Worm (Caenorhabditis elegans): ENCODE measurements around the gene K01A6.6.

Gene K01A6.6

DNA sequence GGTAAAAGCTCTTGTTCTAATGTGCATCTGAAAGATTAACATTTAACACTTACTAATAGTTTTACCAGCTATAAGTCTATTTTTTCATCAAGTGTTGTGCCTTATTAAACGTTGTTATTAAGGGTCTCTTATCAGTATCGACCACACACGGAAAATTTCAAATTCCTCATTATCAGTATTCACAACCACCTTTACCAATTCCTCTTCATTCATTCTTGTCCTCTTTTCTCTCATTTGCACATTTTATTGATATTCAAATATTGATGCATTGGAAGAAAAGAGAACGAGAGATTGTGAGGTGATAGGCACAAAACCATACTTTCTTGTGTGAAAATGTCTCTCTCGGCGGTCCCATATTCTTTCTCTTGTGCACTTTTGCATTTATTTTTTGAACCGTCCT, 13.2 kb upstream of the K01A6.6 start:
- no peak for TF ChIP-seq flt-1 (GFP tag; IDR thresholded peaks at IDR 0.05)
- no peak for TF ChIP-seq ztf-29 (GFP tag; IDR thresholded peaks at IDR 0.05)
- no peak for TF ChIP-seq tab-1 (GFP tag; IDR thresholded peaks at IDR 0.05)
- TF ChIP-seq klf-2 (GFP tag; conservative IDR thresholded peaks at IDR 0.05): no peak

DNA sequence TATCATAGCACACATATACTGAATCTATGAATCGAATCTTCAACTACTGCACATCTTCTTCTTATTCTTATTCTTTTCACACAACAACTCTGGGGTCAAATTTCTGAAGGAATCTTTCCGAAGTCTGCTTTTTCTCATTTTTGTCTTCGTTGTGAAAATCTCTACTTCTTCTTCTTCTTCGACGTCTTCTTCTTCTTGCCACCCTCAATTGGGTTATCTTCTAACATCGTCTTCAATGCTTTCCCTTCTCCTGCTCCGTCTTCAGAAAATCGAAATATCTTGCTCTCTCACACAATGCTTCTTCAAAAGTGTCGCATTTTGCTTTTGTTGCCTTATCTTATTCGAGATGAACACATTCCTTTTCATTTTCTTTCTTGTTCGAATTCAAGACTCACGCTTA, 11.9 kb upstream of the K01A6.6 start:
- TF ChIP-seq ztf-23 (GFP tag; IDR thresholded peaks at IDR 0.05): no peak
- TF ChIP-seq tab-1 (GFP tag; IDR thresholded peaks at IDR 0.05): no peak
- TF ChIP-seq klf-2 (GFP tag; conservative IDR thresholded peaks at IDR 0.05): no peak
- no peak for TF ChIP-seq ztf-29 (GFP tag; IDR thresholded peaks at IDR 0.05)
- TF ChIP-seq flt-1 (GFP tag; IDR thresholded peaks at IDR 0.05): no peak
- no peak for TF ChIP-seq cog-1 (tag; optimal IDR thresholded peaks at IDR 0.05)
- no peak for TF ChIP-seq T22C8.4 (GFP tag; IDR thresholded peaks at IDR 0.05)
- TF ChIP-seq med-1 (GFP tag; optimal IDR thresholded peaks at IDR 0.05; ENCODE audit: insufficient read depth): no peak
- TF ChIP-seq ref-1 (GFP tag; conservative IDR thresholded peaks at IDR 0.05): no peak

DNA sequence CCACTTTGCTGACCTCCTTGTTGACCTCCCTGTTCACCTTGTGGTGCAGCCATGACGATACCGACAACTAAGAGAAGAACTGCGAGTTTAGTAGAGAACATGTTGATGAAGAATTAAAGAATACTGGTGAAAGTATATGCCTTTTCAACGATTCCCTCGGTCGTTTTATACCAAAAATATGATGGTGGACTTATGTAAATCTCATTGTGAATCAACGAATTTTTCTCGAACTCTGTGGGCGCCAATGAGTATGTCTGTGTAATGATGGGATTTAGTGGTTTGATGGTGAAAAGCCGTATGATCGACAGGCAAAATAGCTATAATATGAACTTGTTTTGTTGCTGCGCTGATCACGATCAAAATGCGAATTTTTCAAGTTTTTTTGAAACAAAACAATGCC, 2.1 kb downstream of the K01A6.6 start, which contains the start of gene K01A6.8:
TSS of gene K01A6.8 (minus strand) at position 101 of the 400 bp plus-strand sequence.
- TF ChIP-seq med-1 (GFP tag; optimal IDR thresholded peaks at IDR 0.05; ENCODE audit: insufficient read depth) (no peak), klf-2 (GFP tag; conservative IDR thresholded peaks at IDR 0.05) (no peak), flt-1 (GFP tag; IDR thresholded peaks at IDR 0.05) (no peak), ztf-23 (GFP tag; IDR thresholded peaks at IDR 0.05) (no peak), tab-1 (GFP tag; IDR thresholded peaks at IDR 0.05) (no peak), ref-1 (GFP tag; conservative IDR thresholded peaks at IDR 0.05) (no peak), T22C8.4 (GFP tag; IDR thresholded peaks at IDR 0.05) (no peak), cog-1 (tag; optimal IDR thresholded peaks at IDR 0.05) (no peak), ztf-29 (GFP tag; IDR thresholded peaks at IDR 0.05) (no peak)

DNA sequence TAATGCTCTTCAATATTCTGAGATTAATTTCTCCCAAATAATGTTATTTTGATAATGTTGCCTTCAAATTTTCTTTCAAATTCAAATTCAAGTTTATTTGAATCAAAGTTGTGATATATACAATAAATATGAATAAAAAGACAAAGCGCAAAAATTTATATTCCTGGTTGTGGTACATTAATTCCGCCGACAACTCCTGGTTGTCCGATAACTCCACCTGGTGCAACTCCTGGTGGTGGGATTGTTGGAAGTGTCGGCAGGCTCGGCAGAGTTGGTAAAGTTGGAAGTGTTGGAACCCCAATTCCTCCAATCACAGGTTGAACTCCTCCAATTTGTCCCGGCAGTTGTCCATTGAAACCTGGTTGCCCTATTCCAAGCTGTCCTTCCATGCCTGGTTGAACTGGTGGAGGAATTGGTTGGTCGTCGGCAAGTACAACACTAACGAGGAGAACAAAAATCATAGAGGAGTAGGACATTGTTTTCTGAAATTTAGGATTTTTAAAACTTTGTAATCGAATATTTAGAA, 3.0 kb downstream of the K01A6.6 start, which contains the start of gene K01A6.7:
TSS of gene K01A6.7 (minus strand) at position 476 of the 526 bp plus-strand sequence.
- no peak for TF ChIP-seq med-1 (GFP tag; optimal IDR thresholded peaks at IDR 0.05; ENCODE audit: insufficient read depth)
- no peak for TF ChIP-seq ztf-23 (GFP tag; IDR thresholded peaks at IDR 0.05)
- no peak for TF ChIP-seq flt-1 (GFP tag; IDR thresholded peaks at IDR 0.05)
- TF ChIP-seq T22C8.4 (GFP tag; IDR thresholded peaks at IDR 0.05): no peak
- no peak for TF ChIP-seq tab-1 (GFP tag; IDR thresholded peaks at IDR 0.05)
- no peak for TF ChIP-seq ztf-29 (GFP tag; IDR thresholded peaks at IDR 0.05)
- no peak for TF ChIP-seq ref-1 (GFP tag; conservative IDR thresholded peaks at IDR 0.05)
- no peak for TF ChIP-seq klf-2 (GFP tag; conservative IDR thresholded peaks at IDR 0.05)
- no peak for TF ChIP-seq cog-1 (tag; optimal IDR thresholded peaks at IDR 0.05)

DNA sequence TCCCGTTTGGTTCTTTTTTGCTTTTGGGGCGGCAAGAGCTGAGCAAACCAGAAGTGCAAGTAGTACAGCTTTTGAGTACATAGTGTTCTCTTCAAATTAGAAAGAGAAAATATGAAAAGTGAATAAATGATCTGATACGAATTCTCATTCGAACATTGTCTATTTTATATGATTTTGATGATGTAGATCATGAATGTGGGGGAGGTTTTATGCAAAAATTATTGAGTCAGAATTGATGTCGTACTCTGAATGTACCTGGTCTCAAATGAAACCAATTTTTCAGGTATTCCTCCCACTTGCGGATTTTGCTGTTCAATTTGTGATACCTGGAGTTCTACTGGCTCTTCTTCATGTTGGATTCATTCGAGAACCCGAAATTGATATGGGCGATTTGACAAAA, 5.1 kb downstream of the K01A6.6 start, which contains the start of gene K01A6.4:
TSS of gene K01A6.4 (minus strand) at position 101 of the 400 bp plus-strand sequence.
- no peak for TF ChIP-seq ztf-29 (GFP tag; IDR thresholded peaks at IDR 0.05)
- TF ChIP-seq cog-1 (tag; optimal IDR thresholded peaks at IDR 0.05): no peak
- no peak for TF ChIP-seq med-1 (GFP tag; optimal IDR thresholded peaks at IDR 0.05; ENCODE audit: insufficient read depth)
- TF ChIP-seq ztf-23 (GFP tag; IDR thresholded peaks at IDR 0.05): no peak
- no peak for TF ChIP-seq flt-1 (GFP tag; IDR thresholded peaks at IDR 0.05)
- no peak for TF ChIP-seq tab-1 (GFP tag; IDR thresholded peaks at IDR 0.05)
- TF ChIP-seq klf-2 (GFP tag; conservative IDR thresholded peaks at IDR 0.05): no peak
- TF ChIP-seq T22C8.4 (GFP tag; IDR thresholded peaks at IDR 0.05): no peak
- no peak for TF ChIP-seq ref-1 (GFP tag; conservative IDR thresholded peaks at IDR 0.05)

DNA sequence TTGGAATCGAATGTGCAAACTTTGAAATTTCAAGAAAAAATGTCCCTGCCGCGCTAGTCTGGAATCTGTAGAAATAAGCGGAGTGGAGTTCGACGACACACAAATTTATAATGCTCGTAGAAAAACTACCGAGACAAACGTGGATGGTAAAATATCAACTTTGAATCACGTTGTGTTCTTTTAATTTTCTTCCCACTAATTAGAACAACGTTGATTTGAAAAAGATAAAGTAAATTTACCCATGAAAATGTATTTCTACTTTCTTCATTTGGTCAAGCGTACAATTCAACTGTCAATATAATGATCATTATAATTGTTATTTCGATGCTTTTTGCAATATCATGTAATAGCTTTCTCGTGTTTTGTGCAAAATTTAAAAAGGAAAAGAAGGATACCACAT, 7.3 kb downstream of the K01A6.6 start, which contains the start of gene K01A6.5:
TSS of gene K01A6.5 (plus strand) at position 301 of the 400 bp plus-strand sequence.
- TF ChIP-seq flt-1 (GFP tag; IDR thresholded peaks at IDR 0.05): no peak
- TF ChIP-seq ztf-29 (GFP tag; IDR thresholded peaks at IDR 0.05): no peak
- TF ChIP-seq klf-2 (GFP tag; conservative IDR thresholded peaks at IDR 0.05): no peak
- no peak for TF ChIP-seq med-1 (GFP tag; optimal IDR thresholded peaks at IDR 0.05; ENCODE audit: insufficient read depth)

DNA sequence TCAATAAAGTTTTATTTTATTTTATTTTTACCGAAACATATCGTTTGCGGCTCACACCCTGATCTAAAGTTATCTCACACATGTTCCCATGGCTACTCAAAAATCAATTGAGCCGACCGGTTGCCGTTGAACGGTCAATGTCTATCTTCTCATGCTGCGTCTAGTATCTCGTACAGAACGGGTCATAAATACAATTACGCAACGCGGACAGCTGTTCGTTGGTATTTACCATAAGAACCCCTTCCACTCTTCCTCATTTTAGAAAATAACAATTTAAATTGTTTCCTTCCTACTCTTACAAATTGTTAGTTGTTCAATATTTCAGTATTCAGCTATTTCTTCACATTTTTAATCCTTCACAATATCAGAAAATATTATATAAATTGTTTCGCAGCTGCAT, 8.7 kb downstream of the K01A6.6 start:
- TF ChIP-seq cog-1 (tag; optimal IDR thresholded peaks at IDR 0.05) (no peak), ztf-23 (GFP tag; IDR thresholded peaks at IDR 0.05) (no peak), flt-1 (GFP tag; IDR thresholded peaks at IDR 0.05) (no peak), ztf-29 (GFP tag; IDR thresholded peaks at IDR 0.05) (no peak), T22C8.4 (GFP tag; IDR thresholded peaks at IDR 0.05) (no peak), tab-1 (GFP tag; IDR thresholded peaks at IDR 0.05) (no peak), ref-1 (GFP tag; conservative IDR thresholded peaks at IDR 0.05) (no peak), med-1 (GFP tag; optimal IDR thresholded peaks at IDR 0.05; ENCODE audit: insufficient read depth) (no peak), klf-2 (GFP tag; conservative IDR thresholded peaks at IDR 0.05) (no peak)

DNA sequence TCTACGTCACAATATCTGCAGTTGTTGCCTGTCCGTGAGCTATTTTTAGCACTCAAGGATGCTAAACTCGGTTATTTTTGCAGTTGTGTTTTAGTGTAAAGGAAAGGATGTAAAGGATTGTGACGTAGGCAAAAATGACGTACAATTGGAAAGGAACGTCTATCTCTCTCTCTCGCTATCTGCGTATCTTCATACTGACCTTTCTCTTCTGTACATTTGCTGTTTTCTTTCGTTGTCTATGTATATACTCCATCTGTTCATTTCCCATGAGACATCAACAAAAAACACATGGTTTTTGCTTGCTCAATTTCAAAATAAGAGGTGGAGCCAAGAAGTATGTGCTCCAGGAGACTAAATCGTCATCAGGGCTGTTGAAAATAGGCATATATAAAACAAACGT, 9.2 kb downstream of the K01A6.6 start:
- no peak for TF ChIP-seq ref-1 (GFP tag; conservative IDR thresholded peaks at IDR 0.05)
- no peak for TF ChIP-seq klf-2 (GFP tag; conservative IDR thresholded peaks at IDR 0.05)
- no peak for TF ChIP-seq T22C8.4 (GFP tag; IDR thresholded peaks at IDR 0.05)
- no peak for TF ChIP-seq ztf-23 (GFP tag; IDR thresholded peaks at IDR 0.05)
- TF ChIP-seq flt-1 (GFP tag; IDR thresholded peaks at IDR 0.05): no peak
- TF ChIP-seq ztf-29 (GFP tag; IDR thresholded peaks at IDR 0.05): no peak
- TF ChIP-seq med-1 (GFP tag; optimal IDR thresholded peaks at IDR 0.05; ENCODE audit: insufficient read depth): no peak
- TF ChIP-seq cog-1 (tag; optimal IDR thresholded peaks at IDR 0.05): no peak
- no peak for TF ChIP-seq tab-1 (GFP tag; IDR thresholded peaks at IDR 0.05)

DNA sequence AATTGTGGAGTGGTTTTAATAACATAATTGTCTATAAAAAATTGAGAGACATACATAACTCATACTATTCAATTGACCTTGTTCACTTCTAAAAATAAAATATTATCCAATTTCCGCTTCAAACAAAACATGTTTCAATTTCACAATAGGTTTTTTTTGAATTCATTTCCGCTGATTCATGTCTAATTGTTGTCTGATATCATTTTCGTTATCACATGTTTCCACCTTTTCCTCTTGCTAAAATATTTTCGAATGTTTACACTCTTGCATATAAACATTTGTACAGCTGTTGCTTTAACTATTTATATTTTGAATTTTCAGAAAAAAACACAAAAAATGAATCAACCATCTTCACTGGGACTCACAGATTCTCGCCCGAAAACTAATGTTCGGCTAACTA, 10.2 kb downstream of the K01A6.6 start, which contains the start of gene gem-4:
TSS of gene gem-4 (plus strand) at position 301 of the 400 bp plus-strand sequence.
- TF ChIP-seq flt-1 (GFP tag; IDR thresholded peaks at IDR 0.05) (no peak), med-1 (GFP tag; optimal IDR thresholded peaks at IDR 0.05; ENCODE audit: insufficient read depth) (no peak), T22C8.4 (GFP tag; IDR thresholded peaks at IDR 0.05) (no peak), ztf-29 (GFP tag; IDR thresholded peaks at IDR 0.05) (no peak), tab-1 (GFP tag; IDR thresholded peaks at IDR 0.05) (no peak), ref-1 (GFP tag; conservative IDR thresholded peaks at IDR 0.05) (no peak), cog-1 (tag; optimal IDR thresholded peaks at IDR 0.05) (no peak), klf-2 (GFP tag; conservative IDR thresholded peaks at IDR 0.05) (no peak), ztf-23 (GFP tag; IDR thresholded peaks at IDR 0.05) (no peak)

DNA sequence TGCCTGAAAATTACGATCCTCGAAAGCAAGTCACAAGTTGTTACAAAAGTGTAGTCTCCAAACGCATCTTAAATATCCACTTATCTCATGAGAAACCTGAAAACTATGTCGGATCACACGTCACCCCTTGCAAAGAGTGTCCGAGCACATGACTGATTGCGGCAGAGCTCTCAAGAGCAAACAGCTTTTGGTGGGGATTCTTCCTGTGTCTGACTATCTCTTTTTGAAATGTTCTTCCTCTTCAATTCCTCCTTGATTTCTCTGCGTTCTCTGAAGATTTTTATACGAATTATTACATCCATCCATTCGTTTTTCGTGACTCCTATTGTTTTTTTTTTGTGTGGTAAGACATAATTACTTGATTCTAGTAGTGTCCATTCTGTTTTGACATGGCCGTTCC, 13.7 kb downstream of the K01A6.6 start, which contains the start of gene T12A7.6:
TSS of gene T12A7.6 (plus strand) at position 369 of the 400 bp plus-strand sequence.
- no peak for TF ChIP-seq ztf-29 (GFP tag; IDR thresholded peaks at IDR 0.05)
- TF ChIP-seq cog-1 (tag; optimal IDR thresholded peaks at IDR 0.05): no peak
- TF ChIP-seq T22C8.4 (GFP tag; IDR thresholded peaks at IDR 0.05): no peak
- no peak for TF ChIP-seq flt-1 (GFP tag; IDR thresholded peaks at IDR 0.05)
- no peak for TF ChIP-seq tab-1 (GFP tag; IDR thresholded peaks at IDR 0.05)
- no peak for TF ChIP-seq ref-1 (GFP tag; conservative IDR thresholded peaks at IDR 0.05)
- TF ChIP-seq ztf-23 (GFP tag; IDR thresholded peaks at IDR 0.05): no peak
- TF ChIP-seq klf-2 (GFP tag; conservative IDR thresholded peaks at IDR 0.05): no peak
- no peak for TF ChIP-seq med-1 (GFP tag; optimal IDR thresholded peaks at IDR 0.05; ENCODE audit: insufficient read depth)

Data from whole organism, midembryonic.